Fruit fly (Drosophila melanogaster): Measurements from ENCODE around the gene Mcm6.
A peak's percentile ranks its signal among the peaks of the same experiment; 100 is the strongest.

Gene Mcm6

dm6 chrX:6719968-6720367, 45.8 kb downstream of the Mcm6 start (continued):
- no peak for TF ChIP-seq NK7.1 (GFP tag; optimal IDR thresholded peaks at IDR 0.05)
- TF ChIP-seq seq (GFP tag; IDR thresholded peaks at IDR 0.05), result no peak
- TF ChIP-seq zf30C (GFP tag; optimal IDR thresholded peaks at IDR 0.05), result no peak
- TF ChIP-seq crp (GFP tag; optimal IDR thresholded peaks at IDR 0.05), result no peak
- peak; percentile 81 for TF ChIP-seq Med (GFP tag)
- no peak for TF ChIP-seq hth (optimal IDR thresholded peaks at IDR 0.05)
- no peak for TF ChIP-seq Ptx1 (GFP tag; IDR thresholded peaks at IDR 0.05)
- no peak for TF ChIP-seq CG9932 (GFP tag; IDR thresholded peaks at IDR 0.05)
- TF ChIP-seq CG16779 (GFP tag; IDR thresholded peaks at IDR 0.05), result no peak
- TF ChIP-seq CG34422 (GFP tag; IDR thresholded peaks at IDR 0.05), result no peak
- no peak for TF ChIP-seq CG9609 (GFP tag; optimal IDR thresholded peaks at IDR 0.05)
- TF ChIP-seq NC2β (GFP tag; optimal IDR thresholded peaks at IDR 0.05), result no peak
- no peak for TF ChIP-seq CG2120 (GFP tag; optimal IDR thresholded peaks at IDR 0.05)
- no peak for TF ChIP-seq insv (GFP tag; optimal IDR thresholded peaks at IDR 0.05)
- no peak for TF ChIP-seq tgo (GFP tag; IDR thresholded peaks at IDR 0.05)
- no peak for TF ChIP-seq Hey (tag; optimal IDR thresholded peaks at IDR 0.05)
- TF ChIP-seq CG31224 (GFP tag; IDR thresholded peaks at IDR 0.05), result no peak
- no peak for TF ChIP-seq D (optimal IDR thresholded peaks at IDR 0.05)
- TF ChIP-seq D (GFP tag; optimal IDR thresholded peaks at IDR 0.05), result no peak
- TF ChIP-seq CG34224 (GFP tag; IDR thresholded peaks at IDR 0.05; ENCODE audit: partially characterized antibody), result no peak
- TF ChIP-seq NFAT (GFP tag; IDR thresholded peaks at IDR 0.05), result 0 out of 2 replicates have a peak, but pooled peaks have one; percentile 21
- TF ChIP-seq Elba2 (GFP tag; optimal IDR thresholded peaks at IDR 0.05), result no peak
- TF ChIP-seq Dip2 (GFP tag; IDR thresholded peaks at IDR 0.05), result no peak
- TF ChIP-seq CG12659 (GFP tag; optimal IDR thresholded peaks at IDR 0.05), result no peak
- TF ChIP-seq CG7271 (tag; optimal IDR thresholded peaks at IDR 0.05), result no peak
- TF ChIP-seq tap (tag; optimal IDR thresholded peaks at IDR 0.05), result no peak
- TF ChIP-seq CG8359 (GFP tag; optimal IDR thresholded peaks at IDR 0.05; ENCODE audit: borderline replicate concordance), result no peak
- 0 out of 2 replicates have a peak, but pooled peaks have one; percentile 11 for TF ChIP-seq CG1024 (GFP tag; IDR thresholded peaks at IDR 0.05)
- TF ChIP-seq Mrtf (GFP tag; IDR thresholded peaks at IDR 0.05), result 0 out of 3 replicates have a peak, but pooled peaks have one; percentile 11
- no peak for TF ChIP-seq pros (GFP tag; optimal IDR thresholded peaks at IDR 0.05)
- no peak for TF ChIP-seq HmgD (GFP tag; optimal IDR thresholded peaks at IDR 0.05)
- peak; percentile 29; the same call in 1 of the 2 replicates for TF ChIP-seq vvl (GFP tag; IDR thresholded peaks at IDR 0.05)
- TF ChIP-seq pfk (GFP tag; optimal IDR thresholded peaks at IDR 0.05), result peak; percentile 31
- TF ChIP-seq unc-4 (GFP tag; IDR thresholded peaks at IDR 0.05; ENCODE audit: partially characterized antibody), result no peak
- TF ChIP-seq CG17186 (GFP tag; optimal IDR thresholded peaks at IDR 0.05), result no peak
- no peak for TF ChIP-seq CG6854 (GFP tag; optimal IDR thresholded peaks at IDR 0.05)
- TF ChIP-seq tll (GFP tag; optimal IDR thresholded peaks at IDR 0.05), result no peak
- no peak for TF ChIP-seq CG12155 (GFP tag; optimal IDR thresholded peaks at IDR 0.05)
- TF ChIP-seq CG2116 (GFP tag; optimal IDR thresholded peaks at IDR 0.05), result no peak
- TF ChIP-seq ham (GFP tag; IDR thresholded peaks at IDR 0.05), result no peak
- TF ChIP-seq CTCF (GFP tag; optimal IDR thresholded peaks at IDR 0.05), result no peak
- peak; percentile 13 for TF ChIP-seq CG9727 (GFP tag; optimal IDR thresholded peaks at IDR 0.05)
- no peak for TF ChIP-seq Lpt (GFP tag; optimal IDR thresholded peaks at IDR 0.05)
- TF ChIP-seq ATbp (GFP tag; optimal IDR thresholded peaks at IDR 0.05), result peak; percentile 52
- no peak for TF ChIP-seq CG13424 (tag; optimal IDR thresholded peaks at IDR 0.05)
- TF ChIP-seq CG32772 (GFP tag; IDR thresholded peaks at IDR 0.05), result no peak
- no peak for TF ChIP-seq Abd-B (GFP tag; optimal IDR thresholded peaks at IDR 0.05)
- TF ChIP-seq ara (GFP tag; IDR thresholded peaks at IDR 0.05), result 0 out of 2 replicates have a peak, but pooled peaks have one; percentile 41
- no peak for TF ChIP-seq fu2 (GFP tag; optimal IDR thresholded peaks at IDR 0.05)
- TF ChIP-seq Fer1 (GFP tag; optimal IDR thresholded peaks at IDR 0.05), result peak; percentile 39
- TF ChIP-seq CG7928 (GFP tag; optimal IDR thresholded peaks at IDR 0.05), result no peak
- TF ChIP-seq psq (GFP tag; optimal IDR thresholded peaks at IDR 0.05), result no peak
- no peak for TF ChIP-seq CG33557 (GFP tag; optimal IDR thresholded peaks at IDR 0.05)
